Worm (Caenorhabditis elegans): ENCODE measurements around the gene rom-1.

- TF ChIP-seq fos-1 (tag; optimal IDR thresholded peaks at IDR 0.05) (no peak), nhr-25 (tag; optimal IDR thresholded peaks at IDR 0.05) (no peak), zag-1 (tag; optimal IDR thresholded peaks at IDR 0.05) (no peak)
Measured at ce11 chrIII:4956566-4956965, 49.6 kb downstream of the rom-1 start, which contains the start of gene C26E6.1.

All from whole organism, L3 larva.